Worm (Caenorhabditis elegans) whole organism, L3 larva: Measurements from ENCODE around the gene tag-120.

Experiments
- fos-1 ChIP-seq: fragments of 150-350 bp; optimal IDR thresholded peaks from 2 replicates; lab custom pipeline; 2014; ENCODE audit warnings: missing biosample characterization, missing genetic modification characterization
- hmg-11 ChIP-seq: sonication (generic microtip); optimal IDR thresholded peaks from 2 replicates; lab custom pipeline; 2016; ENCODE audit warnings: missing genetic modification characterization, missing compliant biosample characterization
- pha-4 ChIP-seq: fragments of 150-350 bp; optimal IDR thresholded peaks from 2 replicates; lab custom pipeline; 2014; ENCODE audit warnings: missing biosample characterization, missing genetic modification reagents, missing genetic modification characterization
- sea-2 ChIP-seq: fragments of 150-350 bp; sonication (generic microtip); optimal IDR thresholded peaks from 4 replicates; lab custom pipeline; 2014; ENCODE audit warnings: missing biosample characterization, missing genetic modification reagents, missing genetic modification characterization

- TF ChIP-seq sea-2 (GFP tag; lab: Kevin White, UChicago) (no peak), pha-4 (tag; lab: Kevin White, UChicago) (no peak), hmg-11 (tag; lab: Kevin White, UChicago) (no peak), fos-1 (tag; lab: Kevin White, UChicago) (no peak)
These were observed 5.3 kb upstream of the tag-120 start, which contains the start of gene F40F9.3 for ce11 chrV:9714909-9715308.
